Worm (Caenorhabditis elegans): ENCODE measurements around the gene T22G5.1.

The T22G5.1 gene

DNA sequence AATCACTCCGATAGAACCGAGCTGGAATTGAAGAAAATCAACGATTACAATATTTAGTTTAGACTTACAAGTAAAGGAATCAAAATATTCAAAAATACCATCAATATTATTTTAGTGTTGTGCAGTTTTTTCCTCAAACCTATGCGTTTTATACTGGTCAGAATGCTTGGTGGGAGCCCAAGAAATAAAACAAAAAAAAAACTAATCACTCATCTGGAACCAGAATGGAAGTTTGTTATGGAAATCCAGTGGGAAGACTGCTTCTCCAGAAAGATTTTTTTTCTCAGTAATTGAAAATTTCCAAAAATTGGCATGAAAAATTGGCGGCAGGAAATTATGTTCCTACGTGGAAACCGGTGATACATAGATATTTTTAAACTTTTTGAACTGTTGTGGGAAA, 20.3 kb upstream of the T22G5.1 start, which contains the start of gene srx-134:
Gene srx-134, minus strand, starts transcription at position 101 of the 400 bp plus-strand sequence.
- TF ChIP-seq ceh-40 (GFP tag; IDR thresholded peaks at IDR 0.05), result no peak
- no peak for TF ChIP-seq rpc-1 (optimal IDR thresholded peaks at IDR 0.05)
- TF ChIP-seq rpc-1 (tag; optimal IDR thresholded peaks at IDR 0.05), result no peak
- TF ChIP-seq die-1 (tag; optimal IDR thresholded peaks at IDR 0.05), result no peak
- TF ChIP-seq tlf-1 (GFP tag; optimal IDR thresholded peaks at IDR 0.05), result no peak
- no peak for TF ChIP-seq ztf-18 (tag; optimal IDR thresholded peaks at IDR 0.05)
- no peak for TF ChIP-seq snpc-1.1 (tag; optimal IDR thresholded peaks at IDR 0.05; ENCODE audit: insufficient read depth)
- TF ChIP-seq F22D6.2 (tag; optimal IDR thresholded peaks at IDR 0.05), result no peak
- no peak for TF ChIP-seq ama-1 (optimal IDR thresholded peaks at IDR 0.05)
- no peak for TF ChIP-seq ama-1 (GFP tag; optimal IDR thresholded peaks at IDR 0.05)
- no peak for TF ChIP-seq nhr-179 (tag; optimal IDR thresholded peaks at IDR 0.05)
- no peak for TF ChIP-seq sea-2 (GFP tag; IDR thresholded peaks at IDR 0.05)
- TF ChIP-seq F55B11.4 (tag; optimal IDR thresholded peaks at IDR 0.05; ENCODE audit: borderline replicate concordance, insufficient read depth), result no peak
- TF ChIP-seq egl-44 (GFP tag; IDR thresholded peaks at IDR 0.05), result no peak
- TF ChIP-seq efl-1 (GFP tag; optimal IDR thresholded peaks at IDR 0.05), result no peak

DNA sequence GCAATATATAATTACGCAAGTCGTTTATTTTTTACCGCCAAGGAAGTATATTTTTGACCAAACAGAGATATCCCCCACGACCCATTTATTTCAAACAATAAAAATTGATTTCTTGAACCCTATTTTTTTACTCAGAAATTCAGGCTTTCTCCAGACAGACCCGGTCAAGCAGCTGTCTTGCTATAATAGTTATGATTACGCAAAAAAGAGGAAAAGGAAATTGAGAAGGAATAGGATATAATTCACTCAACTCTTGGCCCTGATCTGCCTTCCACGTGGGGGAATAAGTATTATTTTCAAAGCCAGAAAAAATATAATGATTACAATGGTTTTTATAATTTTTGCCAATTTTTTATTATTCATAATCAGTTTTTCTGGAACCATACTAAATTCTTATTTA, 19.5 kb upstream of the T22G5.1 start, which contains the start of gene srx-136:
Gene srx-136, plus strand, starts transcription at position 301 of the 400 bp plus-strand sequence.
- TF ChIP-seq lin-35 (GFP tag; optimal IDR thresholded peaks at IDR 0.05) (no peak), tbx-9 (tag; optimal IDR thresholded peaks at IDR 0.05; ENCODE audit: borderline replicate concordance) (no peak), F22D6.2 (tag; optimal IDR thresholded peaks at IDR 0.05) (no peak), nhr-179 (tag; optimal IDR thresholded peaks at IDR 0.05) (no peak), ztf-28 (GFP tag; IDR thresholded peaks at IDR 0.05) (no peak), zfh-2 (GFP tag; conservative IDR thresholded peaks at IDR 0.05) (no peak), K11D2.4 (GFP tag; IDR thresholded peaks at IDR 0.05) (no peak), ceh-91 (GFP tag; IDR thresholded peaks at IDR 0.05) (no peak), tbp1 (GFP tag; optimal IDR thresholded peaks at IDR 0.05) (no peak), lsl-1 (GFP tag; optimal IDR thresholded peaks at IDR 0.05) (no peak), F49E8.2 (tag; optimal IDR thresholded peaks at IDR 0.05; ENCODE audit: insufficient read depth) (no peak), ztf-22 (GFP tag; optimal IDR thresholded peaks at IDR 0.05) (no peak), sea-2 (GFP tag; IDR thresholded peaks at IDR 0.05) (no peak), nfyb-1 (GFP tag; IDR thresholded peaks at IDR 0.05) (no peak)

DNA sequence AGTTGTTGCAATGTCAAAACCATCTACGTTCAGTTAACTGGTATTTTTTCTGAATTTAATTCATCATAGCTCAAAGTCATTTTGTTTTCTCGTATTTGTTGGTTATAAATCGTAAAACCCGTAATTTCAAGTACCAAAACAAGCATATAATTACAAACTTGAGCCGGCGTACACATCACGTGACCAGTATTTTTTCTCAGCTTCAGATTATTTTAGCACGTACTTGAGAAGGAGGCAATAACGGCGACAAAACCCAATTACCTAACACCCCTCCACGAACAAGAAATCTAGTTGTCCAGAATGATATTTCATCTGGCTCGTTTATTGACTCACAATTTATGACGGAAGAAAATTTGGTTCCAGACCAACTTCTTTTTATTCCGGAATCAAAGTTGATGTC, 17.7 kb upstream of the T22G5.1 start, which contains the start of gene srx-135:
Gene srx-135, plus strand, starts transcription at position 301 of the 400 bp plus-strand sequence.
- TF ChIP-seq mes-4 (tag; optimal IDR thresholded peaks at IDR 0.05) (no peak), madf-10 (tag; optimal IDR thresholded peaks at IDR 0.05) (no peak), lsy-27 (tag; optimal IDR thresholded peaks at IDR 0.05; ENCODE audit: borderline replicate concordance, insufficient read depth) (no peak), xnd-1 (tag; optimal IDR thresholded peaks at IDR 0.05) (no peak), egrh-3 (GFP tag; IDR thresholded peaks at IDR 0.05) (no peak), K11D2.4 (GFP tag; IDR thresholded peaks at IDR 0.05) (no peak), mel-28 (tag; optimal IDR thresholded peaks at IDR 0.05; ENCODE audit: borderline replicate concordance) (no peak), ceh-91 (GFP tag; IDR thresholded peaks at IDR 0.05) (no peak), lin-35 (GFP tag; optimal IDR thresholded peaks at IDR 0.05) (no peak), hlh-26 (GFP tag; conservative IDR thresholded peaks at IDR 0.05) (no peak), attf-6 (GFP tag; IDR thresholded peaks at IDR 0.05) (no peak), F39B2.1 (GFP tag; IDR thresholded peaks at IDR 0.05) (no peak), madf-8 (GFP tag; conservative IDR thresholded peaks at IDR 0.05) (no peak), nhr-80 (tag; optimal IDR thresholded peaks at IDR 0.05) (no peak), let-526 (GFP tag; IDR thresholded peaks at IDR 0.05) (no peak)

Measured in whole organism, young adult.